Worm (Caenorhabditis elegans) whole organism, L3 larva: ENCODE data around the gene R05F9.11.

Experiments used
- ama-1 ChIP-seq: fragments of 150-350 bp; optimal IDR thresholded peaks from 2 replicates; lab custom pipeline; 2018
- elt-1 ChIP-seq: fragments of 150-350 bp; optimal IDR thresholded peaks from 2 replicates; lab custom pipeline; 2014; ENCODE audit warnings: missing biosample characterization, missing genetic modification characterization
- elt-3 ChIP-seq, 3 experiments: fragments of 150-350 bp in 1 of 3; sonication (generic microtip) in 2 of 3; optimal IDR thresholded peaks; 2 replicates in 2 of 3; 4 replicates in 1 of 3; lab custom pipeline; 2014 to 2017; ENCODE audit warnings: missing biosample characterization in 3 of 3, missing genetic modification characterization in 3 of 3
- mdl-1 ChIP-seq: fragments of 150-350 bp; optimal IDR thresholded peaks from 2 replicates; lab custom pipeline; 2014; ENCODE audit warnings: missing biosample characterization, missing genetic modification characterization
- mml-1 ChIP-seq: fragments of 150-350 bp; sonication (generic microtip); optimal IDR thresholded peaks from 3 replicates; lab custom pipeline; 2014; ENCODE audit warnings: missing biosample characterization, missing genetic modification characterization
- nhr-77 ChIP-seq: fragments of 150-350 bp; optimal IDR thresholded peaks from 2 replicates; lab custom pipeline; 2014; ENCODE audit warnings: missing biosample characterization, missing genetic modification characterization
- pqm-1 ChIP-seq: fragments of 150-350 bp; optimal IDR thresholded peaks from 2 replicates; lab custom pipeline; 2017; ENCODE audit warnings: missing biosample characterization, missing genetic modification characterization, inconsistent platforms
- unc-39 ChIP-seq: sonication (generic microtip); optimal IDR thresholded peaks from 4 replicates; lab custom pipeline; 2017; ENCODE audit warnings: missing biosample characterization, missing genetic modification characterization
- unc-62 ChIP-seq: fragments of 150-350 bp; sonication (generic microtip); optimal IDR thresholded peaks from 4 replicates; lab custom pipeline; 2014; ENCODE audit warnings: missing biosample characterization, missing genetic modification reagents, missing genetic modification characterization

ce11 chrII:4884403-4884802 lies 29.6 kb downstream of the R05F9.11 start:
- TF ChIP-seq mml-1 (no peak), elt-1 (tag; lab: Kevin White, UChicago) (no peak), nhr-77 (tag; lab: Kevin White, UChicago) (no peak), unc-39 (tag; lab: Kevin White, UChicago) (no peak), unc-62 (GFP tag; lab: Kevin White, UChicago) (no peak), elt-3 (tag; optimal IDR thresholded peaks at IDR 0.05; lab: Kevin White, UChicago) (no peak), pqm-1 (tag; lab: Kevin White, UChicago) (no peak), mdl-1 (no peak), ama-1 (lab: Kevin White, UChicago) (no peak)
